Fruit fly (Drosophila melanogaster) whole organism, embryonic: ENCODE results near the gene dpr14.

Experiments
- Awh ChIP-seq: fragments of 200-800 bp; sonication (Bioruptor generic); IDR thresholded peaks from 2 replicates; pipeline ENCODE4, ENCODE4 v1.3.6; 2022; ENCODE audit warnings: missing biosample characterization, missing genetic modification characterization
- CG10321 ChIP-seq: fragments of 200-800 bp; sonication (Bioruptor generic); IDR thresholded peaks from 2 replicates; pipeline ENCODE4 v1.3.6; 2022; ENCODE audit warnings: missing biosample characterization, missing genetic modification characterization
- CG10543 ChIP-seq: fragments of 200-800 bp; sonication (Bioruptor generic); optimal IDR thresholded peaks from 3 replicates; lab custom pipeline; 2017; ENCODE audit warnings: missing biosample characterization, mild to moderate bottlenecking, missing genetic modification characterization, moderate library complexity
- CG11560 ChIP-seq: fragments of 200-800 bp; sonication (Bioruptor generic); IDR thresholded peaks from 3 replicates; pipeline ENCODE4 v1.3.6; 2022; ENCODE audit warnings: missing biosample characterization, missing genetic modification characterization
- CG14050 ChIP-seq: fragments of 200-800 bp; sonication (Bioruptor generic); IDR thresholded peaks from 3 replicates; pipeline ENCODE4 v1.3.6; 2022; ENCODE audit warnings: missing biosample characterization, missing genetic modification characterization
- CG1647 ChIP-seq: fragments of 200-800 bp; sonication (Bioruptor generic); optimal IDR thresholded peaks from 3 replicates; lab custom pipeline; 2016; ENCODE audit warnings: missing biosample characterization, missing genetic modification characterization
- CG17612 ChIP-seq: fragments of 200-800 bp; sonication (Bioruptor generic); IDR thresholded peaks from 2 replicates; pipeline ENCODE4 v1.3.6; 2022; ENCODE audit warnings: missing biosample characterization, missing genetic modification characterization
- CG18599 ChIP-seq: fragments of 200-800 bp; sonication (Bioruptor generic); optimal IDR thresholded peaks from 3 replicates; lab custom pipeline; 2017; ENCODE audit warnings: missing biosample characterization, missing genetic modification characterization, mild to moderate bottlenecking, moderate library complexity, missing genetic modification reagents
- CG2116 ChIP-seq: fragments of 200-800 bp; sonication (Bioruptor generic); optimal IDR thresholded peaks from 3 replicates; lab custom pipeline; 2018; ENCODE audit warnings: missing biosample characterization, mild to moderate bottlenecking, missing genetic modification characterization
- CG3065 ChIP-seq: fragments of 200-800 bp; sonication (Bioruptor generic); optimal IDR thresholded peaks from 2 replicates; lab custom pipeline; 2016; ENCODE audit warnings: missing biosample characterization, missing genetic modification characterization
- CG31441 ChIP-seq: fragments of 200-800 bp; sonication (Bioruptor generic); IDR thresholded peaks from 2 replicates; pipeline ENCODE4 v1.3.6; 2022; ENCODE audit warnings: missing biosample characterization, missing genetic modification characterization
- CG43689 ChIP-seq: fragments of 200-800 bp; sonication (Bioruptor generic); IDR thresholded peaks from 2 replicates; pipeline ENCODE4 v1.3.6; 2022; ENCODE audit warnings: missing biosample characterization, missing genetic modification characterization
- CG6683 ChIP-seq: fragments of 200-800 bp; sonication (Bioruptor generic); optimal IDR thresholded peaks from 2 replicates; lab custom pipeline; 2017; ENCODE audit warnings: missing biosample characterization, mild to moderate bottlenecking, missing genetic modification characterization, missing genetic modification reagents
- CG8290 ChIP-seq, 3 experiments: fragments of 200-800 bp; sonication (Bioruptor generic); optimal IDR thresholded peaks; 2 replicates each; lab custom pipeline; 2016 to 2019; ENCODE audit warnings: missing biosample characterization in 3 of 3, missing genetic modification characterization in 3 of 3, mild to moderate bottlenecking in 2 of 3, moderate library complexity in 1 of 3
- CG8478 ChIP-seq: fragments of >200 bp; optimal IDR thresholded peaks from 2 replicates; lab custom pipeline; 2018
- CG9215 ChIP-seq: fragments of 200-800 bp; sonication (Bioruptor generic); IDR thresholded peaks from 2 replicates; pipeline ENCODE4 v1.3.6; 2022; ENCODE audit warnings: missing biosample characterization, missing genetic modification characterization
- CG9932 ChIP-seq: fragments of 200-800 bp; sonication (Bioruptor generic); IDR thresholded peaks from 2 replicates; pipeline ENCODE4 v1.3.6; 2022; ENCODE audit warnings: missing biosample characterization, missing genetic modification characterization
- CoRest ChIP-seq: fragments of 200-800 bp; sonication (Bioruptor generic); optimal IDR thresholded peaks from 3 replicates; lab custom pipeline; 2018; ENCODE audit warnings: missing biosample characterization, mild to moderate bottlenecking, missing genetic modification characterization, moderate library complexity
- Eip74EF ChIP-seq, 2 experiments: fragments of 200-800 bp in 1 of 2; fragments of >200 bp in 1 of 2; sonication (Bioruptor generic) in 1 of 2; optimal IDR thresholded peaks; 2 replicates each; lab custom pipeline; 2017 to 2019; ENCODE audit warnings: missing biosample characterization in 2 of 2, missing genetic modification characterization in 2 of 2, mild to moderate bottlenecking in 1 of 2, moderate library complexity in 1 of 2
- H15 ChIP-seq: fragments of 200-800 bp; sonication (Bioruptor generic); IDR thresholded peaks from 3 replicates; pipeline ENCODE4 v1.3.6; 2022; ENCODE audit warnings: missing biosample characterization, missing genetic modification characterization
- HmgD ChIP-seq: fragments of 200-800 bp; sonication (Bioruptor generic); optimal IDR thresholded peaks from 3 replicates; lab custom pipeline; 2016; ENCODE audit warnings: missing biosample characterization, missing genetic modification characterization
- HmgZ ChIP-seq: fragments of 200-800 bp; sonication (Bioruptor generic); optimal IDR thresholded peaks from 2 replicates; lab custom pipeline; 2018; ENCODE audit warnings: missing biosample characterization, mild to moderate bottlenecking, missing genetic modification characterization
- Hr51 ChIP-seq, 2 experiments: fragments of 200-800 bp; sonication (Bioruptor generic); optimal IDR thresholded peaks; 2 replicates in 1 of 2; 3 replicates in 1 of 2; lab custom pipeline; 2016 to 2018; ENCODE audit warnings: missing biosample characterization in 2 of 2, missing genetic modification characterization in 2 of 2, mild to moderate bottlenecking in 1 of 2, moderate library complexity in 1 of 2
- Lpt ChIP-seq: fragments of >200 bp; optimal IDR thresholded peaks from 2 replicates; lab custom pipeline; 2018; ENCODE audit warnings: missing biosample characterization, missing genetic modification characterization
- Med ChIP-seq: fragments of 200-800 bp; sonication (Bioruptor generic); peaks from one replicate; lab custom pipeline; 2016; ENCODE audit warnings: missing biosample characterization, missing genetic modification characterization, mild to moderate bottlenecking, inconsistent platforms, moderate library complexity
- NC2α ChIP-seq: fragments of 200-800 bp; sonication (Bioruptor generic); optimal IDR thresholded peaks from 2 replicates; lab custom pipeline; 2016; ENCODE audit warnings: missing biosample characterization, missing genetic modification characterization
- Neu2 ChIP-seq: fragments of 200-800 bp; sonication (Bioruptor generic); optimal IDR thresholded peaks from 3 replicates; lab custom pipeline; 2016; ENCODE audit warnings: missing biosample characterization, missing genetic modification characterization, borderline replicate concordance
- Oli ChIP-seq: fragments of 200-800 bp; sonication (Bioruptor generic); optimal IDR thresholded peaks from 2 replicates; lab custom pipeline; 2018; ENCODE audit warnings: missing biosample characterization, mild to moderate bottlenecking, missing genetic modification characterization, moderate library complexity
- PHDP ChIP-seq: fragments of 200-800 bp; sonication (Bioruptor generic); optimal IDR thresholded peaks from 3 replicates; lab custom pipeline; 2018; ENCODE audit warnings: missing biosample characterization, mild to moderate bottlenecking, missing genetic modification characterization, moderate library complexity
- Poxn ChIP-seq: fragments of 200-800 bp; sonication (Bioruptor generic); IDR thresholded peaks from 2 replicates; pipeline ENCODE4 v1.3.6; 2022; ENCODE audit warnings: missing biosample characterization, missing genetic modification characterization
- cg ChIP-seq: fragments of 200-800 bp; sonication (Bioruptor generic); optimal IDR thresholded peaks from 3 replicates; lab custom pipeline; 2019; ENCODE audit warnings: missing biosample characterization, mild to moderate bottlenecking, missing genetic modification characterization, moderate library complexity
- corto ChIP-seq: fragments of 200-800 bp; sonication (Bioruptor generic); optimal IDR thresholded peaks from 2 replicates; lab custom pipeline; 2016; ENCODE audit warnings: missing biosample characterization, mild to moderate bottlenecking, missing genetic modification characterization, moderate library complexity
- ems ChIP-seq: fragments of 200-800 bp; sonication (Bioruptor generic); optimal IDR thresholded peaks from 3 replicates; lab custom pipeline; 2016; ENCODE audit warnings: missing biosample characterization, missing genetic modification characterization
- en ChIP-seq: fragments of 200-800 bp; sonication (Bioruptor generic); optimal IDR thresholded peaks from 2 replicates; lab custom pipeline; 2016; ENCODE audit warnings: missing biosample characterization, missing genetic modification characterization
- fd3F ChIP-seq: fragments of 200-800 bp; sonication (Bioruptor generic); optimal IDR thresholded peaks from 2 replicates; lab custom pipeline; 2018; ENCODE audit warnings: missing biosample characterization, mild to moderate bottlenecking, missing genetic modification characterization, moderate library complexity
- fd96Cb ChIP-seq: fragments of 200-800 bp; sonication (Bioruptor generic); optimal IDR thresholded peaks from 2 replicates; lab custom pipeline; 2018; ENCODE audit warnings: missing biosample characterization, mild to moderate bottlenecking, missing genetic modification characterization, moderate library complexity
- ftz-f1 ChIP-seq: fragments of 200-800 bp; sonication (Bioruptor generic); optimal IDR thresholded peaks from 2 replicates; lab custom pipeline; 2016; ENCODE audit warnings: missing biosample characterization, missing genetic modification characterization
- fu2 ChIP-seq: fragments of 200-800 bp; sonication (Bioruptor generic); optimal IDR thresholded peaks from 2 replicates; lab custom pipeline; 2016; ENCODE audit warnings: missing biosample characterization, missing genetic modification characterization
- hbn ChIP-seq: fragments of 200-800 bp; sonication (Bioruptor generic); IDR thresholded peaks from 2 replicates; pipeline ENCODE4 v1.3.6; 2022; ENCODE audit warnings: missing biosample characterization, missing genetic modification characterization; ENCODE audit not compliant: partially characterized antibody
- hkb ChIP-seq, 2 experiments: fragments of 200-800 bp in 1 of 2; fragments of >200 bp in 1 of 2; sonication (Bioruptor generic) in 1 of 2; IDR thresholded peaks in 1 of 2; optimal IDR thresholded peaks in 1 of 2; 2 replicates each; pipeline versions ENCODE4 v1.3.6 to Lab custom; 2017 to 2022; ENCODE audit warnings: missing biosample characterization in 1 of 2, missing genetic modification characterization in 1 of 2
- hth ChIP-seq: fragments of >200 bp; optimal IDR thresholded peaks from 2 replicates; lab custom pipeline; 2017; ENCODE audit warnings: inconsistent platforms
- inv ChIP-seq: fragments of 200-800 bp; sonication (Bioruptor generic); IDR thresholded peaks from 2 replicates; pipeline ENCODE4 v1.3.6; 2022; ENCODE audit warnings: missing biosample characterization, missing genetic modification characterization; ENCODE audit not compliant: partially characterized antibody
- jigr1 ChIP-seq: fragments of 200-800 bp; sonication (Bioruptor generic); IDR thresholded peaks from 3 replicates; pipeline ENCODE4 v1.3.6; 2022; ENCODE audit warnings: missing biosample characterization, missing genetic modification characterization
- nau ChIP-seq: fragments of 200-800 bp; sonication (Bioruptor generic); optimal IDR thresholded peaks from 3 replicates; lab custom pipeline; 2017; ENCODE audit warnings: missing biosample characterization, mild to moderate bottlenecking, missing genetic modification characterization, missing genetic modification reagents
- odd ChIP-seq: fragments of 200-800 bp; sonication (Bioruptor generic); optimal IDR thresholded peaks from 2 replicates; lab custom pipeline; 2017; ENCODE audit warnings: missing biosample characterization, mild to moderate bottlenecking, missing genetic modification characterization
- pita ChIP-seq: fragments of 200-800 bp; sonication (Bioruptor generic); optimal IDR thresholded peaks from 2 replicates; lab custom pipeline; 2017; ENCODE audit warnings: missing biosample characterization, mild to moderate bottlenecking, missing genetic modification characterization
- schlank ChIP-seq: fragments of 200-800 bp; sonication (Bioruptor generic); optimal IDR thresholded peaks from 2 replicates; lab custom pipeline; 2018; ENCODE audit warnings: missing biosample characterization, mild to moderate bottlenecking, missing genetic modification characterization
- sens ChIP-seq: fragments of 200-800 bp; sonication (Bioruptor generic); peaks from one replicate; lab custom pipeline; 2016; ENCODE audit warnings: missing biosample characterization, missing genetic modification characterization
- tup ChIP-seq: fragments of 200-800 bp; sonication (Bioruptor generic); optimal IDR thresholded peaks from 2 replicates; lab custom pipeline; 2016; ENCODE audit warnings: missing biosample characterization, mild to moderate bottlenecking, missing genetic modification characterization, moderate library complexity
- tx ChIP-seq: fragments of 200-800 bp; sonication (Bioruptor generic); optimal IDR thresholded peaks from 2 replicates; lab custom pipeline; 2016; ENCODE audit warnings: missing biosample characterization, missing genetic modification characterization

dpr14 gene

DNA sequence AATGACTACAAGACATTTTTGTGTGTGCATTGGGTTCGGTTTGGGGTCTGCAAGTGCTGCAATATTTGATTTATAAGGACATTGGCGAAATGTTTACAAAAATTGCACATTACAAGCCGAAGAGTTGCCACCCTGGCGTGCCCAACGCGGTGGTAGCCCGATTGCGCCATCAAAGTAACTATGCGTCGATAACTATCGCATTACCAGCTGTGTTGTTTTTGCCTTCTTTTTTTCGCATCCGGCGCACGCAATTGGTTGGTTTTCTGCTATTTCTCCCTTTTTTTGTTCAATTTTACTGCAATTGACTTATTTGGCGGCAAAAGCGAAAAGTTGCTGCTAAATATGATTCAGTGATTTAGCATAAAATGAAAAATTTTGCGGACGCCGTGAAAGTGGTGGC, 26.6 kb upstream of the dpr14 start, which contains the start of gene RpS14b (continued):
- TF ChIP-seq en (no peak), hkb (optimal IDR thresholded peaks at IDR 0.05; lab: Kevin White, UChicago) (peak; percentile 36), hkb (GFP tag; IDR thresholded peaks at IDR 0.05; lab: Robert Waterston, UW) (peak; percentile 71), NC2α (GFP tag; lab: Kevin White, UChicago) (no peak), CG18599 (GFP tag; lab: Kevin White, UChicago) (peak; percentile 74), CG11560 (tag; lab: Robert Waterston, UW) (no peak), fd96Cb (no peak), tup (GFP tag; lab: Kevin White, UChicago) (no peak), H15 (peak; percentile 44; the same call in 1 of the 3 replicates), corto (no peak), schlank (tag; lab: Kevin White, UChicago) (peak; percentile 77), PHDP (peak; percentile 51), Eip74EF (GFP tag; optimal IDR thresholded peaks at IDR 0.05; lab: Kevin White, UChicago) (no peak), cg (peak; percentile 10), CG8478 (lab: Kevin White, UChicago) (no peak), Oli (tag; lab: Kevin White, UChicago) (no peak), HmgZ (peak; percentile 62), sens (GFP tag; lab: Kevin White, UChicago) (peak; percentile 88), CG17612 (GFP tag; lab: Robert Waterston, UW) (no peak), Med (peak; percentile 96), CG31441 (GFP tag; lab: Robert Waterston, UW) (0 out of 2 replicates have a peak, but pooled peaks have one; percentile 27), Neu2 (GFP tag; lab: Kevin White, UChicago) (no peak), CG9932 (peak; percentile 69), CG9215 (GFP tag; lab: Robert Waterston, UW) (no peak), fd3F (GFP tag; lab: Kevin White, UChicago) (peak; percentile 22), CG10321 (GFP tag; lab: Robert Waterston, UW) (peak; percentile 42; the same call in 1 of the 2 replicates), CG43689 (peak; percentile 8; the same call in 1 of the 2 replicates), hth (lab: Kevin White, UChicago) (no peak), CoRest (tag; lab: Kevin White, UChicago) (peak; percentile 45), CG1647 (GFP tag; lab: Kevin White, UChicago) (no peak), odd (GFP tag; lab: Kevin White, UChicago) (peak; percentile 70), ems (GFP tag; lab: Kevin White, UChicago) (peak; percentile 41), CG14050 (GFP tag; lab: Robert Waterston, UW) (peak; percentile 58), Awh (GFP tag; lab: Robert Waterston, UW) (no peak), HmgD (GFP tag; lab: Kevin White, UChicago) (peak; percentile 48), nau (GFP tag; lab: Kevin White, UChicago) (peak; percentile 53), inv (peak; percentile 67), hbn (GFP tag; lab: Robert Waterston, UW) (peak; percentile 66), CG8290 (GFP tag; optimal IDR thresholded peaks at IDR 0.05; lab: Kevin White, UChicago) (peak; percentile 15), CG8290 (tag; optimal IDR thresholded peaks at IDR 0.05; lab: Kevin White, UChicago) (peak in 1 of 2 experiments; percentile 88), pita (GFP tag; lab: Kevin White, UChicago) (no peak), Lpt (GFP tag; lab: Kevin White, UChicago) (no peak), tx (peak; percentile 1), Hr51 (GFP tag; optimal IDR thresholded peaks at IDR 0.05; lab: Kevin White, UChicago) (peak; percentile 29 to 63), ftz-f1 (no peak), fu2 (GFP tag; lab: Kevin White, UChicago) (peak; percentile 31), Poxn (no peak), jigr1 (GFP tag; lab: Robert Waterston, UW) (no peak), CG2116 (GFP tag; lab: Kevin White, UChicago) (peak; percentile 98), CG10543 (GFP tag; lab: Kevin White, UChicago) (peak; percentile 76), CG3065 (GFP tag; lab: Kevin White, UChicago) (no peak), CG6683 (no peak)
